Fruit fly (Drosophila melanogaster) whole organism, embryonic: ENCODE measurements around the gene Lcp65Ad.

Experiments used
- Ada2b ChIP-seq: fragments of 200-800 bp; sonication (Bioruptor generic); IDR thresholded peaks from 2 replicates; pipeline ENCODE4 v1.3.6; 2022; ENCODE audit warnings: missing biosample characterization, missing genetic modification characterization
- Aef1 ChIP-seq: fragments of 200-800 bp; sonication (Bioruptor generic); IDR thresholded peaks from 3 replicates; pipeline ENCODE4 v1.3.6; 2022; ENCODE audit warnings: missing biosample characterization, missing genetic modification characterization
- Awh ChIP-seq: fragments of 200-800 bp; sonication (Bioruptor generic); IDR thresholded peaks from 2 replicates; pipeline ENCODE4, ENCODE4 v1.3.6; 2022; ENCODE audit warnings: missing biosample characterization, missing genetic modification characterization
- CG10543 ChIP-seq: fragments of 200-800 bp; sonication (Bioruptor generic); optimal IDR thresholded peaks from 3 replicates; lab custom pipeline; 2017; ENCODE audit warnings: missing biosample characterization, mild to moderate bottlenecking, missing genetic modification characterization, moderate library complexity
- CG11093 ChIP-seq: fragments of 200-800 bp; sonication (Bioruptor generic); IDR thresholded peaks from 3 replicates; pipeline ENCODE4 v1.3.6; 2022; ENCODE audit warnings: missing biosample characterization, missing genetic modification characterization
- CG11723 ChIP-seq: fragments of 200-800 bp; sonication (Bioruptor generic); optimal IDR thresholded peaks from 2 replicates; lab custom pipeline; 2017; ENCODE audit warnings: missing biosample characterization, mild to moderate bottlenecking, missing genetic modification characterization
- CG12744 ChIP-seq: fragments of 200-800 bp; sonication (Bioruptor generic); optimal IDR thresholded peaks from 2 replicates; lab custom pipeline; 2016; ENCODE audit warnings: missing biosample characterization, missing genetic modification characterization
- CG15073 ChIP-seq: fragments of 200-800 bp; sonication (Bioruptor generic); optimal IDR thresholded peaks from 2 replicates; lab custom pipeline; 2016; ENCODE audit warnings: missing biosample characterization, missing genetic modification characterization
- CG15269 ChIP-seq: fragments of 200-800 bp; sonication (Bioruptor generic); optimal IDR thresholded peaks from 2 replicates; lab custom pipeline; 2018; ENCODE audit warnings: missing biosample characterization, mild to moderate bottlenecking, missing genetic modification characterization, moderate library complexity
- CG1603 ChIP-seq: fragments of 200-800 bp; sonication (Bioruptor generic); optimal IDR thresholded peaks from 2 replicates; lab custom pipeline; 2019; ENCODE audit warnings: missing biosample characterization, mild to moderate bottlenecking, missing genetic modification characterization, moderate library complexity
- CG18011 ChIP-seq: fragments of 200-800 bp; sonication (Bioruptor generic); optimal IDR thresholded peaks from 2 replicates; lab custom pipeline; 2017; ENCODE audit warnings: missing biosample characterization, missing genetic modification characterization, mild to moderate bottlenecking, moderate library complexity, missing genotype
- CG18476 ChIP-seq: fragments of 200-800 bp; sonication (Bioruptor generic); optimal IDR thresholded peaks from 2 replicates; lab custom pipeline; 2016; ENCODE audit warnings: missing biosample characterization, mild to moderate bottlenecking, missing genetic modification characterization
- CG2116 ChIP-seq: fragments of 200-800 bp; sonication (Bioruptor generic); optimal IDR thresholded peaks from 3 replicates; lab custom pipeline; 2018; ENCODE audit warnings: missing biosample characterization, mild to moderate bottlenecking, missing genetic modification characterization
- CG31224 ChIP-seq: fragments of 200-800 bp; sonication (Bioruptor generic); IDR thresholded peaks from 2 replicates; pipeline ENCODE4 v1.3.6; 2022; ENCODE audit warnings: missing biosample characterization, missing genetic modification characterization
- CG6791 ChIP-seq: fragments of 200-800 bp; sonication (Bioruptor generic); IDR thresholded peaks from 3 replicates; pipeline ENCODE4 v1.3.6; 2022; ENCODE audit warnings: missing biosample characterization, missing genetic modification characterization; ENCODE audit not compliant: partially characterized antibody
- CG7987 ChIP-seq: fragments of 200-800 bp; sonication (Bioruptor generic); optimal IDR thresholded peaks from 2 replicates; lab custom pipeline; 2018; ENCODE audit warnings: missing biosample characterization, mild to moderate bottlenecking, missing genetic modification characterization, moderate library complexity
- CG8924 ChIP-seq: fragments of 200-800 bp; optimal IDR thresholded peaks from 3 replicates; lab custom pipeline; 2019; ENCODE audit warnings: missing biosample characterization, mild to moderate bottlenecking, missing genetic modification characterization, moderate library complexity
- CG9932 ChIP-seq: fragments of 200-800 bp; sonication (Bioruptor generic); IDR thresholded peaks from 2 replicates; pipeline ENCODE4 v1.3.6; 2022; ENCODE audit warnings: missing biosample characterization, missing genetic modification characterization
- CrebB ChIP-seq: fragments of 200-800 bp; sonication (Bioruptor generic); optimal IDR thresholded peaks from 3 replicates; lab custom pipeline; 2018; ENCODE audit warnings: missing biosample characterization, mild to moderate bottlenecking, missing genetic modification characterization
- Dbx ChIP-seq: fragments of 200-800 bp; sonication (Bioruptor generic); IDR thresholded peaks from 3 replicates; pipeline ENCODE4 v1.3.6; 2022; ENCODE audit warnings: missing biosample characterization, missing genetic modification characterization
- Dll ChIP-seq: fragments of 200-800 bp; sonication (Bioruptor generic); IDR thresholded peaks from 4 replicates; pipeline ENCODE4 v1.3.6; 2022; ENCODE audit warnings: missing biosample characterization, missing genetic modification characterization; ENCODE audit not compliant: partially characterized antibody
- E2f2 ChIP-seq: fragments of 200-800 bp; sonication (Bioruptor generic); IDR thresholded peaks from 2 replicates; pipeline ENCODE4 v1.3.6; 2022; ENCODE audit warnings: missing biosample characterization, missing genetic modification characterization
- HmgD ChIP-seq: fragments of 200-800 bp; sonication (Bioruptor generic); optimal IDR thresholded peaks from 3 replicates; lab custom pipeline; 2016; ENCODE audit warnings: missing biosample characterization, missing genetic modification characterization
- Hr78 ChIP-seq, 2 experiments: fragments of 200-800 bp in 1 of 2; fragments of >200 bp in 1 of 2; sonication (Bioruptor generic) in 1 of 2; optimal IDR thresholded peaks; 2 replicates each; lab custom pipeline; 2017 to 2019; ENCODE audit warnings: missing biosample characterization in 2 of 2, missing genetic modification characterization in 2 of 2, mild to moderate bottlenecking in 1 of 2, moderate library complexity in 1 of 2
- Hsf ChIP-seq: fragments of 200-800 bp; sonication (Bioruptor generic); optimal IDR thresholded peaks from 3 replicates; lab custom pipeline; 2016; ENCODE audit warnings: missing biosample characterization, missing genetic modification characterization
- MESR4 ChIP-seq: fragments of 200-800 bp; sonication (Bioruptor generic); optimal IDR thresholded peaks from 2 replicates; lab custom pipeline; 2018; ENCODE audit warnings: missing biosample characterization, mild to moderate bottlenecking, missing genetic modification characterization, moderate library complexity
- Optix ChIP-seq: fragments of 200-800 bp; sonication (Bioruptor generic); IDR thresholded peaks from 3 replicates; pipeline ENCODE4 v1.3.6; 2022; ENCODE audit warnings: missing biosample characterization, missing genetic modification characterization
- Sry-δ ChIP-seq: fragments of 200-800 bp; sonication (Bioruptor generic); optimal IDR thresholded peaks from 2 replicates; lab custom pipeline; 2016; ENCODE audit warnings: missing biosample characterization, missing genetic modification characterization
- Tbp ChIP-seq: fragments of >200 bp; optimal IDR thresholded peaks from 2 replicates; lab custom pipeline; 2018; ENCODE audit warnings: missing biosample characterization, missing genetic modification characterization
- Xrp1 ChIP-seq: fragments of 200-800 bp; sonication (Bioruptor generic); IDR thresholded peaks from 2 replicates; pipeline ENCODE4 v1.3.6; 2022; ENCODE audit warnings: missing biosample characterization, missing genetic modification characterization
- caup ChIP-seq: fragments of 200-800 bp; sonication (Bioruptor generic); optimal IDR thresholded peaks from 3 replicates; lab custom pipeline; 2017; ENCODE audit warnings: missing biosample characterization, mild to moderate bottlenecking, missing genetic modification characterization, moderate library complexity; ENCODE audit not compliant: severe bottlenecking
- ci ChIP-seq: fragments of 200-800 bp; sonication (Bioruptor generic); IDR thresholded peaks from 3 replicates; pipeline ENCODE4 v1.3.6; 2022; ENCODE audit warnings: missing biosample characterization, missing genetic modification characterization
- crol ChIP-seq: fragments of 200-800 bp; sonication (Bioruptor generic); IDR thresholded peaks from 2 replicates; pipeline ENCODE4 v1.3.6; 2022; ENCODE audit warnings: missing biosample characterization, missing genetic modification characterization
- dati ChIP-seq: fragments of 200-800 bp; sonication (Bioruptor generic); IDR thresholded peaks from 2 replicates; pipeline ENCODE4 v1.3.6; 2022; ENCODE audit warnings: missing biosample characterization, missing genetic modification characterization
- dimm ChIP-seq: fragments of 200-800 bp; sonication (Bioruptor generic); IDR thresholded peaks from 2 replicates; pipeline ENCODE4 v1.3.6; 2022; ENCODE audit warnings: missing biosample characterization, missing genetic modification characterization
- emc ChIP-seq: fragments of 200-800 bp; sonication (Bioruptor generic); optimal IDR thresholded peaks from 2 replicates; lab custom pipeline; 2016; ENCODE audit warnings: missing biosample characterization, missing genetic modification characterization
- esg ChIP-seq: fragments of 200-800 bp; sonication (Bioruptor generic); conservative IDR thresholded peaks from 2 replicates; pipeline ENCODE4 v1.3.6; 2022; ENCODE audit warnings: missing biosample characterization, missing genetic modification characterization
- hb ChIP-seq: fragments of 200-800 bp; sonication (Bioruptor generic); IDR thresholded peaks from 3 replicates; pipeline ENCODE4 v1.3.6; 2022; ENCODE audit warnings: missing biosample characterization, missing genetic modification characterization; ENCODE audit not compliant: partially characterized antibody
- hkb ChIP-seq, 2 experiments: fragments of 200-800 bp in 1 of 2; fragments of >200 bp in 1 of 2; sonication (Bioruptor generic) in 1 of 2; IDR thresholded peaks in 1 of 2; optimal IDR thresholded peaks in 1 of 2; 2 replicates each; pipeline versions ENCODE4 v1.3.6 to Lab custom; 2017 to 2022; ENCODE audit warnings: missing biosample characterization in 1 of 2, missing genetic modification characterization in 1 of 2
- ken ChIP-seq: fragments of 200-800 bp; sonication (Bioruptor generic); IDR thresholded peaks from 3 replicates; pipeline ENCODE4 v1.3.6; 2022; ENCODE audit warnings: missing biosample characterization, missing genetic modification characterization
- lbe ChIP-seq: fragments of 200-800 bp; sonication (Bioruptor generic); optimal IDR thresholded peaks from 2 replicates; lab custom pipeline; 2016; ENCODE audit warnings: missing biosample characterization, mild to moderate bottlenecking, missing genetic modification characterization
- lmd ChIP-seq: fragments of 200-800 bp; sonication (Bioruptor generic); IDR thresholded peaks from 2 replicates; pipeline ENCODE4 v1.3.6; 2022; ENCODE audit warnings: missing biosample characterization, missing genetic modification characterization
- otp ChIP-seq: fragments of 200-800 bp; sonication (Bioruptor generic); IDR thresholded peaks from 3 replicates; pipeline ENCODE4, ENCODE4 v1.3.6; 2022; ENCODE audit warnings: missing biosample characterization, missing genetic modification characterization
- run ChIP-seq: fragments of 200-800 bp; sonication (Bioruptor generic); optimal IDR thresholded peaks from 3 replicates; lab custom pipeline; 2018; ENCODE audit warnings: missing biosample characterization, mild to moderate bottlenecking, missing genetic modification characterization
- seq ChIP-seq: fragments of 200-800 bp; sonication (Bioruptor generic); IDR thresholded peaks from 2 replicates; pipeline ENCODE4 v1.3.6; 2022; ENCODE audit warnings: missing biosample characterization, missing genetic modification characterization
- slou ChIP-seq: fragments of 200-800 bp; sonication (Bioruptor generic); optimal IDR thresholded peaks from 3 replicates; lab custom pipeline; 2016; ENCODE audit warnings: missing biosample characterization, missing genetic modification characterization
- slp2 ChIP-seq: fragments of 200-800 bp; sonication (Bioruptor generic); optimal IDR thresholded peaks from 2 replicates; lab custom pipeline; 2016; ENCODE audit warnings: missing biosample characterization, missing genetic modification characterization
- wdn ChIP-seq: fragments of 200-800 bp; sonication (Bioruptor generic); IDR thresholded peaks from 2 replicates; pipeline ENCODE4 v1.3.6; 2022; ENCODE audit warnings: missing biosample characterization, missing genetic modification characterization

Lcp65Ad gene

dm6 chr3L:6124616-6125408, 18.4 kb upstream of the Lcp65Ad start (continued):
- TF ChIP-seq Tbp: no peak
- TF ChIP-seq E2f2 (GFP tag; lab: Robert Waterston, UW): peak; percentile 64
- peak; percentile 8 for TF ChIP-seq CG18476 (GFP tag; lab: Kevin White, UChicago)
- peak; percentile 18 for TF ChIP-seq MESR4 (GFP tag; lab: Kevin White, UChicago)
- peak; percentile 98 for TF ChIP-seq ci
- peak; percentile 25 for TF ChIP-seq esg (GFP tag; lab: Robert Waterston, UW)
- TF ChIP-seq slou: peak; percentile 2
- TF ChIP-seq lmd (GFP tag; lab: Robert Waterston, UW): peak; percentile 74
- peak; percentile 83 for TF ChIP-seq dati (GFP tag; lab: Robert Waterston, UW)
- no peak for TF ChIP-seq Dll (GFP tag; lab: Robert Waterston, UW)
- 0 out of 3 replicates have a peak, but pooled peaks have one; percentile 14 for TF ChIP-seq Aef1 (GFP tag; lab: Robert Waterston, UW)
- TF ChIP-seq CG8924 (tag; lab: Kevin White, UChicago): no peak
- TF ChIP-seq Awh: peak; percentile 90
- no peak for TF ChIP-seq run (tag; lab: Kevin White, UChicago)
- TF ChIP-seq CG11723 (GFP tag; lab: Kevin White, UChicago): peak; percentile 40
- peak; percentile 94 for TF ChIP-seq caup (GFP tag; lab: Kevin White, UChicago)
- TF ChIP-seq HmgD (GFP tag; lab: Kevin White, UChicago): no peak
- peak; percentile 63 for TF ChIP-seq CG15269 (tag; lab: Kevin White, UChicago)
- no peak for TF ChIP-seq Optix
- peak; percentile 64 for TF ChIP-seq emc (GFP tag; lab: Kevin White, UChicago)
- TF ChIP-seq CG9932 (GFP tag; lab: Robert Waterston, UW): peak; percentile 59; the same call in 1 of the 2 replicates
- TF ChIP-seq dimm (GFP tag; lab: Robert Waterston, UW): 0 out of 2 replicates have a peak, but pooled peaks have one; percentile 34
- peak; percentile 83 for TF ChIP-seq Dbx (GFP tag; lab: Robert Waterston, UW)
- TF ChIP-seq otp (GFP tag; lab: Robert Waterston, UW): peak; percentile 92
- no peak for TF ChIP-seq hb (GFP tag; lab: Robert Waterston, UW)
- no peak for TF ChIP-seq CG18011 (GFP tag; lab: Kevin White, UChicago)
- TF ChIP-seq CG6791: no peak
- peak; percentile 68 for TF ChIP-seq CG31224 (GFP tag; lab: Robert Waterston, UW)
- no peak; the same call in 2 of the 3 replicates for TF ChIP-seq CG11093 (GFP tag; lab: Robert Waterston, UW)
- no peak for TF ChIP-seq Hr78 (GFP tag; optimal IDR thresholded peaks at IDR 0.05; lab: Kevin White, UChicago)
- TF ChIP-seq lbe (GFP tag; lab: Kevin White, UChicago): no peak
- TF ChIP-seq Hsf: peak; percentile 53
- TF ChIP-seq CrebB (tag; lab: Kevin White, UChicago): peak; percentile 65
- peak; percentile 79 for TF ChIP-seq CG1603 (tag; lab: Kevin White, UChicago)
- peak; percentile 82 for TF ChIP-seq ken
- TF ChIP-seq Sry-δ: peak; percentile 31
- TF ChIP-seq CG10543 (GFP tag; lab: Kevin White, UChicago): peak; percentile 59
- peak; percentile 94 for TF ChIP-seq CG7987 (GFP tag; lab: Kevin White, UChicago)
- peak; percentile 79 for TF ChIP-seq seq
- peak; percentile 66 for TF ChIP-seq slp2
- TF ChIP-seq CG2116: peak; percentile 65
- peak; percentile 49; the same call in 1 of the 2 replicates for TF ChIP-seq wdn (GFP tag; lab: Robert Waterston, UW)
- TF ChIP-seq Xrp1 (GFP tag; lab: Robert Waterston, UW): peak; percentile 41
- no peak for TF ChIP-seq crol (GFP tag; lab: Robert Waterston, UW)
- TF ChIP-seq Ada2b (GFP tag; lab: Robert Waterston, UW): peak; percentile 69; the same call in 1 of the 2 replicates
- no peak for TF ChIP-seq CG15073 (GFP tag; lab: Kevin White, UChicago)
- TF ChIP-seq hkb (optimal IDR thresholded peaks at IDR 0.05; lab: Kevin White, UChicago): peak; percentile 59
- peak; percentile 91 for TF ChIP-seq hkb (GFP tag; IDR thresholded peaks at IDR 0.05; lab: Robert Waterston, UW)
- no peak for TF ChIP-seq CG12744
